Fruit fly (Drosophila melanogaster): ENCODE measurements around the gene CG17129.

CG17129 gene

DNA sequence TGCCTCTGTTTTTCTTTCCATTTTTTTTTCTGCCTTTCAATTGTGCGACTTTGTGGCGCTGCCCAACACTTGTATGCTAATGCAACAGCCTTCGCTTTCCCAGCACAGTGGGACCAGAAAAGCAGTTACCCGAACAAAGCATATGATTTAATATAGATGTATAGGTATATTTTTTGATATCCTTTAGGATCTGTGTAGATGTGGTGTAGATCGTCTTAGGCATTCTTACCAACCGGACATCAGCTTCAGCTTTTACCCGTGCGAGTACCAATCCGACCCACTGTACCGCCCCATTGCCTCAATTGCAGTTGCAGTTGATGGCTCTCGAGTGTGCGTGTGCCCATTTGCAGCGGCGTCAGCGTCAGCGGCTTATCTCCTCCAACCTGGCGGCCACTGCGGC, 43.7 kb downstream of the CG17129 start (continued):
- TF ChIP-seq CG16815 (GFP tag; optimal IDR thresholded peaks at IDR 0.05) (peak; percentile 55), Optix (GFP tag; IDR thresholded peaks at IDR 0.05) (peak; percentile 60; the same call in 1 of the 3 replicates), kni (GFP tag; optimal IDR thresholded peaks at IDR 0.05) (no peak), CG12942 (GFP tag; optimal IDR thresholded peaks at IDR 0.05) (peak; percentile 27), peb (GFP tag; IDR thresholded peaks at IDR 0.05) (peak; percentile 46; the same call in 1 of the 2 replicates), CG3838 (GFP tag; optimal IDR thresholded peaks at IDR 0.05) (peak; percentile 20), crp (GFP tag; optimal IDR thresholded peaks at IDR 0.05) (peak in 1 of 2 experiments; percentile 19), CG5245 (GFP tag; optimal IDR thresholded peaks at IDR 0.05) (peak; percentile 65), CG3065 (GFP tag; optimal IDR thresholded peaks at IDR 0.05) (peak; percentile 45), CG16779 (GFP tag; IDR thresholded peaks at IDR 0.05) (no peak), sima (GFP tag; optimal IDR thresholded peaks at IDR 0.05) (no peak), CG4360 (GFP tag; IDR thresholded peaks at IDR 0.05) (no peak), nerfin-1 (tag; optimal IDR thresholded peaks at IDR 0.05) (peak; percentile 36), tll (GFP tag; optimal IDR thresholded peaks at IDR 0.05) (no peak), br (optimal IDR thresholded peaks at IDR 0.05) (no peak), CG2889 (GFP tag; IDR thresholded peaks at IDR 0.05) (no peak), ATbp (GFP tag; optimal IDR thresholded peaks at IDR 0.05) (peak; percentile 80), Max (GFP tag; optimal IDR thresholded peaks at IDR 0.05) (peak; percentile 10), oc (tag; optimal IDR thresholded peaks at IDR 0.05) (peak; percentile 72), CG17359 (tag; optimal IDR thresholded peaks at IDR 0.05) (peak; percentile 75), caup (GFP tag; optimal IDR thresholded peaks at IDR 0.05; ENCODE audit: severe bottlenecking) (peak; percentile 1), p53 (GFP tag; optimal IDR thresholded peaks at IDR 0.05) (no peak), cwo (GFP tag; optimal IDR thresholded peaks at IDR 0.05) (no peak), Rfx (GFP tag; IDR thresholded peaks at IDR 0.05) (peak; percentile 36), CG8290 (GFP tag; optimal IDR thresholded peaks at IDR 0.05) (no peak), CG8290 (tag; optimal IDR thresholded peaks at IDR 0.05) (peak in 1 of 2 experiments; percentile 63), CG13894 (tag; optimal IDR thresholded peaks at IDR 0.05) (no peak), org-1 (GFP tag; optimal IDR thresholded peaks at IDR 0.05) (peak; percentile 54), CG10366 (GFP tag; IDR thresholded peaks at IDR 0.05) (peak; percentile 72), otp (GFP tag; IDR thresholded peaks at IDR 0.05) (peak; percentile 78; the same call in 2 of the 3 replicates), CG5180 (GFP tag; optimal IDR thresholded peaks at IDR 0.05) (peak; percentile 15), CG17612 (GFP tag; IDR thresholded peaks at IDR 0.05) (peak; percentile 26; the same call in 1 of the 2 replicates), slp2 (GFP tag; optimal IDR thresholded peaks at IDR 0.05) (peak; percentile 2), gcm (GFP tag; optimal IDR thresholded peaks at IDR 0.05) (peak; percentile 45), CG10274 (GFP tag; optimal IDR thresholded peaks at IDR 0.05) (no peak), Rx (GFP tag; IDR thresholded peaks at IDR 0.05) (peak; percentile 72), Tbp (GFP tag; optimal IDR thresholded peaks at IDR 0.05) (no peak), CG4617 (GFP tag; optimal IDR thresholded peaks at IDR 0.05; ENCODE audit: borderline replicate concordance) (no peak), Bteb2 (GFP tag; optimal IDR thresholded peaks at IDR 0.05) (peak; percentile 16), Ptx1 (GFP tag; IDR thresholded peaks at IDR 0.05) (peak; percentile 64), sr (GFP tag; IDR thresholded peaks at IDR 0.05) (no peak), hth (optimal IDR thresholded peaks at IDR 0.05) (no peak), CG10267 (tag; optimal IDR thresholded peaks at IDR 0.05) (peak; percentile 38), ac (GFP tag; optimal IDR thresholded peaks at IDR 0.05) (peak; percentile 28), CG15269 (tag; optimal IDR thresholded peaks at IDR 0.05) (peak; percentile 38), CG14667 (GFP tag; IDR thresholded peaks at IDR 0.05) (peak; percentile 69), HLH54F (GFP tag; optimal IDR thresholded peaks at IDR 0.05) (peak; percentile 36), esg (GFP tag; conservative IDR thresholded peaks at IDR 0.05) (peak; percentile 63), Drgx (GFP tag; IDR thresholded peaks at IDR 0.05) (peak; percentile 98), CG8359 (GFP tag; optimal IDR thresholded peaks at IDR 0.05; ENCODE audit: borderline replicate concordance) (peak; percentile 32), mam (GFP tag; optimal IDR thresholded peaks at IDR 0.05) (no peak)
